Fruit fly (Drosophila melanogaster): ENCODE measurements around the gene CG15545.

DNA sequence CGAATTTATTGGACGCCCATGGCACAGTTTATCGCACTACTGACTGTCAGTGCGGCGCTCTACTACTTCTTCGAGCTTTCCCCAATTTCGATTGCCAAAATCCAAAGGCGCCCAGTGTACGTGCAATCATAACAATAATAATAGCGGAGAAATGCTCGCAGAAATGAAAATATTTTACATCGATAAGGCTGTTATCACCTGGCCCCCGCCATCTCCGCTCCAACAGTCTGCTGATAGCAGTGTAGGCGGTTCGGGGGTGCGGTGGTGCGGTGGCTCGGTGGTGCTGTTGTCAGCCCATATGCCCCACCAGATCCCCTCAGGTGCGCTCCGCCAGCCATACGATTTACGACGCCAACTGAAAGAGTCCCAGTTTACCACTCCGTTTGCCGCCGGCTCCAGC, 43.1 kb upstream of the CG15545 start:
- no peak for TF ChIP-seq Dfd (GFP tag; optimal IDR thresholded peaks at IDR 0.05)
- TF ChIP-seq CG10274 (GFP tag; optimal IDR thresholded peaks at IDR 0.05): no peak
- TF ChIP-seq CG6272 (GFP tag; IDR thresholded peaks at IDR 0.05): no peak
- no peak for TF ChIP-seq CG12744 (GFP tag; optimal IDR thresholded peaks at IDR 0.05)
- no peak for TF ChIP-seq slou (GFP tag; optimal IDR thresholded peaks at IDR 0.05)
- no peak for TF ChIP-seq zfh2 (GFP tag; optimal IDR thresholded peaks at IDR 0.05)
- no peak for TF ChIP-seq CG18011 (GFP tag; optimal IDR thresholded peaks at IDR 0.05)
- no peak for TF ChIP-seq Hr51 (GFP tag; optimal IDR thresholded peaks at IDR 0.05)
- no peak for TF ChIP-seq gt (GFP tag; IDR thresholded peaks at IDR 0.05)
- no peak for TF ChIP-seq Gsc (GFP tag; IDR thresholded peaks at IDR 0.05)
- TF ChIP-seq Dref (GFP tag; IDR thresholded peaks at IDR 0.05): no peak
- no peak for TF ChIP-seq ase (GFP tag; IDR thresholded peaks at IDR 0.05)
